Fruit fly (Drosophila melanogaster) S2 (cell line): ENCODE results near the gene lectin-37Db.

Experiments used
- CG8478 ChIP-seq: fragments of >200 bp; optimal IDR thresholded peaks from 2 replicates; lab custom pipeline; 2018
- CTCF ChIP-seq, 2 experiments: fragments of >200 bp; optimal IDR thresholded peaks; 2 replicates each; lab custom pipeline; 2018

DNA sequence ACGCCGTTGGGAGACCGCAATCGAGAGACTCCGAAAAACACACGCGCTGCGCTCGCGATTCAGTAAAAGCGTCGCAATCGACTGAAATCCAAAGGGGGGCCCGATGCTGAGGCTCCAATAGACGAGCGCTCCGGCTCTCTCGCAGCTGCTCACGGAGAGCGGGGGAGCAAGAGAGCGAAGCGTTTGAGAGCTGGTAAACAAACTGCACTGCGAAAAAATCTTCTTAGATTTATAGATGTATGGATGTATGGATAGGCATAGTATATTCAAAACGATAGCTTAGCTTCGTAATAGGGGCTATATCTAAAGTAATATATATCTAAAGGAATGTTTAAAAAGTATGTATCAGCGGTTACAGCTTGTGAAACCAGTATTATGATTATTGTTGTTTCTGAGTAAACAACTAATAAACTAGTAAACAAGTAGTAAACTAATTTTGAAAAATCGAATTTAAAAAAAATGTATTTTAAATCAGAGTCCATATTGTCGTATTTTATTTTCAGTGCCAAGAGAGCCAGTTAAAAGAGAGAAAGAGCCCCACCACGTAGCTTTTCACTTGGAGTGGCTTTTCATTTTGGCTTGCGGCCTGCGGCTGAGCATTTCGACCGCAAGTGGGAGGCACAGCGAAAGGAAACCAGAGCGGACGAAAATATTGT is 4.7 kb downstream of the lectin-37Db start, which contains the start of the genes Alp12 and CG13085:
- TF ChIP-seq CG8478 (no peak), CTCF (optimal IDR thresholded peaks at IDR 0.05; lab: Kevin White, UChicago) (no peak)
